Worm (Caenorhabditis elegans) whole organism, young adult: Measurements from ENCODE around the gene R09D1.13.

Source experiments
- B0019.2 ChIP-seq: fragments of 200-800 bp; sonication (Bioruptor generic); conservative IDR thresholded peaks from 2 replicates; pipeline ENCODE4 v1.3.6; 2022; ENCODE audit warnings: missing genetic modification reagents, missing genetic modification characterization, missing compliant biosample characterization
- B0035.1 ChIP-seq: sonication (generic microtip); optimal IDR thresholded peaks from 2 replicates; lab custom pipeline; 2016; ENCODE audit warnings: missing genetic modification characterization, mild to moderate bottlenecking, missing compliant biosample characterization, missing genotype, missing genetic modification reagents
- B0336.3 ChIP-seq: fragments of 200-800 bp; sonication (Bioruptor generic); IDR thresholded peaks from 2 replicates; pipeline ENCODE4 v1.3.6; 2022; ENCODE audit warnings: missing genetic modification characterization, missing compliant biosample characterization
- C17E4.6 ChIP-seq: fragments of 200-800 bp; sonication (Bioruptor generic); IDR thresholded peaks from 2 replicates; pipeline ENCODE4 v1.3.6; 2022; ENCODE audit warnings: missing genetic modification reagents, missing genetic modification characterization, missing compliant biosample characterization
- F52B5.7 ChIP-seq: sonication (generic microtip); optimal IDR thresholded peaks from 2 replicates; lab custom pipeline; 2016; ENCODE audit warnings: mild to moderate bottlenecking, missing genetic modification characterization, missing compliant biosample characterization
- F57C9.4 ChIP-seq: sonication (generic microtip); optimal IDR thresholded peaks from 2 replicates; lab custom pipeline; 2017; ENCODE audit warnings: mild to moderate bottlenecking, missing genetic modification characterization, missing compliant biosample characterization
- K11D2.4 ChIP-seq: fragments of 200-800 bp; sonication (Bioruptor generic); IDR thresholded peaks from 2 replicates; pipeline ENCODE4 v1.3.6; 2022; ENCODE audit warnings: missing genetic modification reagents, missing genetic modification characterization, missing compliant biosample characterization
- Y56A3A.18 ChIP-seq: fragments of 200-800 bp; sonication (Bioruptor generic); IDR thresholded peaks from 2 replicates; pipeline ENCODE4 v1.3.6; 2022; ENCODE audit warnings: missing genetic modification reagents, missing genetic modification characterization, missing compliant biosample characterization
- ama-1 ChIP-seq, 3 experiments: fragments of 150-350 bp in 1 of 3; sonication (generic microtip) in 2 of 3; optimal IDR thresholded peaks; 2 replicates each; lab custom pipeline; 2014 to 2018; ENCODE audit warnings: missing biosample characterization in 2 of 3, missing genetic modification characterization in 2 of 3, missing genetic modification reagents in 2 of 3
- attf-6 ChIP-seq: fragments of 200-800 bp; sonication (Bioruptor generic); IDR thresholded peaks from 2 replicates; pipeline ENCODE4 v1.3.6; 2022; ENCODE audit warnings: missing genetic modification reagents, missing genetic modification characterization, missing compliant biosample characterization
- bed-1 ChIP-seq: fragments of 200-800 bp; sonication (Bioruptor generic); IDR thresholded peaks from 2 replicates; pipeline ENCODE4 v1.3.6; 2022; ENCODE audit warnings: missing genetic modification reagents, missing genetic modification characterization, missing compliant biosample characterization
- cebp-1 ChIP-seq, 2 experiments: fragments of 200-800 bp in 1 of 2; sonication (Bioruptor generic) in 1 of 2; sonication (generic microtip) in 1 of 2; IDR thresholded peaks in 1 of 2; optimal IDR thresholded peaks in 1 of 2; 2 replicates each; pipeline versions ENCODE4 v1.3.6 to Lab custom; 2017 to 2022; ENCODE audit warnings: missing compliant biosample characterization in 2 of 2, missing genetic modification characterization in 2 of 2, mild to moderate bottlenecking in 1 of 2, missing genetic modification reagents in 1 of 2, moderate library complexity in 1 of 2
- cebp-2 ChIP-seq: fragments of 200-800 bp; sonication (Bioruptor generic); IDR thresholded peaks from 2 replicates; pipeline ENCODE4 v1.3.6; 2022; ENCODE audit warnings: missing genetic modification characterization, missing compliant biosample characterization
- ceh-100 ChIP-seq: fragments of 200-800 bp; sonication (Bioruptor generic); IDR thresholded peaks from 2 replicates; pipeline ENCODE4 v1.3.6; 2022; ENCODE audit warnings: missing genetic modification reagents, missing genetic modification characterization, missing compliant biosample characterization
- ceh-40 ChIP-seq: fragments of 200-800 bp; sonication (Bioruptor generic); IDR thresholded peaks from 2 replicates; pipeline ENCODE4 v1.3.6; 2022; ENCODE audit warnings: missing genetic modification characterization, missing compliant biosample characterization
- ceh-79 ChIP-seq: sonication (generic microtip); optimal IDR thresholded peaks from 2 replicates; lab custom pipeline; 2017; ENCODE audit warnings: mild to moderate bottlenecking, missing genetic modification characterization, missing compliant biosample characterization
- ceh-91 ChIP-seq: fragments of 200-800 bp; sonication (Bioruptor generic); IDR thresholded peaks from 2 replicates; pipeline ENCODE4 v1.3.6; 2022; ENCODE audit warnings: missing genetic modification reagents, missing genetic modification characterization, missing compliant biosample characterization
- dpl-1 ChIP-seq: fragments of 150-350 bp; optimal IDR thresholded peaks from 2 replicates; lab custom pipeline; 2014; ENCODE audit warnings: missing biosample characterization, missing genetic modification reagents, missing genetic modification characterization
- ets-4 ChIP-seq: fragments of 200-800 bp; sonication (Bioruptor generic); optimal IDR thresholded peaks from 2 replicates; lab custom pipeline; 2018; ENCODE audit warnings: mild to moderate bottlenecking, missing genetic modification characterization, missing compliant biosample characterization
- fkh-3 ChIP-seq: sonication (generic microtip); optimal IDR thresholded peaks from 2 replicates; lab custom pipeline; 2016; ENCODE audit warnings: mild to moderate bottlenecking, missing genetic modification characterization, missing compliant biosample characterization
- lin-54 ChIP-seq: fragments of 200-800 bp; sonication (Bioruptor generic); optimal IDR thresholded peaks from 2 replicates; lab custom pipeline; 2018; ENCODE audit warnings: mild to moderate bottlenecking, missing genetic modification characterization, missing compliant biosample characterization
- lir-1 ChIP-seq: fragments of 200-800 bp; sonication (Bioruptor generic); conservative IDR thresholded peaks from 2 replicates; pipeline ENCODE4 v1.3.6; 2022; ENCODE audit warnings: missing genetic modification reagents, missing genetic modification characterization, missing compliant biosample characterization
- madf-10 ChIP-seq: sonication (generic microtip); optimal IDR thresholded peaks from 2 replicates; lab custom pipeline; 2016; ENCODE audit warnings: mild to moderate bottlenecking, missing genetic modification characterization, missing compliant biosample characterization
- mxl-1 ChIP-seq: sonication (generic microtip); optimal IDR thresholded peaks from 2 replicates; lab custom pipeline; 2016; ENCODE audit warnings: missing genetic modification characterization, missing compliant biosample characterization
- nfya-2 ChIP-seq: fragments of 200-800 bp; sonication (Bioruptor generic); IDR thresholded peaks from 2 replicates; pipeline ENCODE4 v1.3.6; 2022; ENCODE audit warnings: missing genetic modification reagents, missing genetic modification characterization, missing compliant biosample characterization
- nhr-120 ChIP-seq: fragments of 200-800 bp; sonication (Bioruptor generic); IDR thresholded peaks from 2 replicates; pipeline ENCODE4 v1.3.6; 2022; ENCODE audit warnings: missing genetic modification characterization, missing compliant biosample characterization
- nhr-179 ChIP-seq: sonication (generic microtip); optimal IDR thresholded peaks from 2 replicates; lab custom pipeline; 2016; ENCODE audit warnings: mild to moderate bottlenecking, missing genetic modification characterization, missing compliant biosample characterization
- nhr-27 ChIP-seq: fragments of 200-800 bp; sonication (Bioruptor generic); optimal IDR thresholded peaks from 2 replicates; lab custom pipeline; 2018; ENCODE audit warnings: mild to moderate bottlenecking, missing genetic modification characterization, moderate library complexity, missing compliant biosample characterization
- nhr-80 ChIP-seq: sonication (generic microtip); optimal IDR thresholded peaks from 2 replicates; lab custom pipeline; 2016; ENCODE audit warnings: missing genetic modification characterization, missing compliant biosample characterization
- nhr-90 ChIP-seq: sonication (generic microtip); optimal IDR thresholded peaks from 2 replicates; lab custom pipeline; 2016; ENCODE audit warnings: missing genotype, mild to moderate bottlenecking, missing genetic modification characterization, missing compliant biosample characterization
- pha-4 ChIP-seq: fragments of 150-350 bp; sonication (generic microtip); optimal IDR thresholded peaks from 2 replicates; lab custom pipeline; 2014; ENCODE audit warnings: missing biosample characterization, missing genetic modification reagents, missing genetic modification characterization
- rcor-1 ChIP-seq: fragments of 200-800 bp; sonication (Bioruptor generic); IDR thresholded peaks from 2 replicates; pipeline ENCODE4 v1.3.6; 2022; ENCODE audit warnings: missing genetic modification reagents, missing genetic modification characterization, missing compliant biosample characterization
- sdz-38 ChIP-seq: sonication (generic microtip); optimal IDR thresholded peaks from 2 replicates; lab custom pipeline; 2016; ENCODE audit warnings: missing genotype, missing genetic modification characterization, missing compliant biosample characterization
- snpc-1.1 ChIP-seq: sonication (generic microtip); optimal IDR thresholded peaks from 2 replicates; lab custom pipeline; 2017; ENCODE audit warnings: missing genetic modification characterization, mild to moderate bottlenecking, missing compliant biosample characterization, antibody characterized with exemption, moderate library complexity, missing genotype, missing genetic modification reagents; ENCODE audit not compliant: insufficient read depth
- sptf-2 ChIP-seq: fragments of 200-800 bp; sonication (Bioruptor generic); optimal IDR thresholded peaks from 2 replicates; lab custom pipeline; 2018; ENCODE audit warnings: mild to moderate bottlenecking, missing genetic modification characterization, missing compliant biosample characterization
- tbp1 ChIP-seq: fragments of 200-800 bp; sonication (Bioruptor generic); optimal IDR thresholded peaks from 2 replicates; lab custom pipeline; 2018; ENCODE audit warnings: mild to moderate bottlenecking, missing genetic modification characterization, missing compliant biosample characterization
- tbx-9 ChIP-seq: sonication (generic microtip); optimal IDR thresholded peaks from 2 replicates; lab custom pipeline; 2016; ENCODE audit warnings: borderline replicate concordance, missing genetic modification characterization, inconsistent platforms, missing compliant biosample characterization
- unc-62 ChIP-seq: fragments of 150-350 bp; optimal IDR thresholded peaks from 2 replicates; lab custom pipeline; 2014; ENCODE audit warnings: missing biosample characterization, missing genetic modification reagents, missing genetic modification characterization
- xnd-1 ChIP-seq: sonication (generic microtip); optimal IDR thresholded peaks from 2 replicates; lab custom pipeline; 2016; ENCODE audit warnings: missing genotype, missing genetic modification reagents, missing genetic modification characterization, missing compliant biosample characterization
- zfh-2 ChIP-seq: fragments of 200-800 bp; sonication (Bioruptor generic); conservative IDR thresholded peaks from 2 replicates; pipeline ENCODE4 v1.3.6; 2022; ENCODE audit warnings: missing genetic modification reagents, missing genetic modification characterization, missing compliant biosample characterization
- ztf-18 ChIP-seq: sonication (generic microtip); optimal IDR thresholded peaks from 2 replicates; lab custom pipeline; 2016; ENCODE audit warnings: missing genotype, mild to moderate bottlenecking, missing genetic modification characterization, missing compliant biosample characterization
- ztf-22 ChIP-seq: fragments of 200-800 bp; sonication (Bioruptor generic); optimal IDR thresholded peaks from 2 replicates; lab custom pipeline; 2018; ENCODE audit warnings: mild to moderate bottlenecking, missing genetic modification characterization, moderate library complexity, missing compliant biosample characterization
- ztf-25 ChIP-seq: fragments of 200-800 bp; sonication (Bioruptor generic); IDR thresholded peaks from 2 replicates; pipeline ENCODE4 v1.3.6; 2022; ENCODE audit warnings: missing genetic modification reagents, missing genetic modification characterization, missing compliant biosample characterization
- ztf-28 ChIP-seq: fragments of 200-800 bp; sonication (Bioruptor generic); IDR thresholded peaks from 2 replicates; pipeline ENCODE4 v1.3.6; 2022; ENCODE audit warnings: missing genetic modification reagents, missing genetic modification characterization, missing compliant biosample characterization
- ztf-3 ChIP-seq: fragments of 200-800 bp; sonication (Bioruptor generic); optimal IDR thresholded peaks from 2 replicates; lab custom pipeline; 2018; ENCODE audit warnings: mild to moderate bottlenecking, missing genetic modification characterization, missing compliant biosample characterization

The R09D1.13 gene

DNA sequence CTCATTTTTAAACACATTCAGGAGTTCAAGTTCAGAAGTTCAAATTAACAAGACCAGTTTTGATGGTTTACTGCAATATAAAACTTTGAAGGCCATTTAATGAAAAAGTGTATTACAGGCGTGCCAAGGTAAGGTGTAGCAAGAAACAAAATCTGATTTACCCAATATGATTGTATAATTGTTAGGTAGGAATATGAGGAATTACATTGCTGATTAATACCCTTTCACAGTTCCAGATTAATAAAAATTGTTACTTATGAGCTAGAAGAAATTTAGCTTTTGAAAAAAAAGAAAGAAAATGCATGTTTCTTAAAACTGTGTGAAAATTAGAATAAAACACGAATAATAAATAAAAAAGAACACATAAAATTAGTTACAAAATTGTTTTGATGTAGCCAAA is 11.7 kb downstream of the R09D1.13 start, which contains the start of gene kin-15:
Gene kin-15, minus strand, starts transcription at position 101 of the 400 bp plus-strand sequence.
- TF ChIP-seq xnd-1 (tag; lab: Kevin White, UChicago) (no peak), mxl-1 (tag; lab: Kevin White, UChicago) (no peak), ceh-100 (GFP tag; lab: Robert Waterston, UW) (no peak), nhr-80 (tag; lab: Kevin White, UChicago) (no peak), F57C9.4 (tag; lab: Kevin White, UChicago) (no peak), unc-62 (GFP tag; lab: Kevin White, UChicago) (no peak), B0019.2 (GFP tag; lab: Robert Waterston, UW) (no peak), fkh-3 (tag; lab: Kevin White, UChicago) (no peak), C17E4.6 (GFP tag; lab: Robert Waterston, UW) (no peak), cebp-2 (no peak), ceh-79 (tag; lab: Kevin White, UChicago) (no peak), ets-4 (GFP tag; lab: Kevin White, UChicago) (no peak), dpl-1 (GFP tag; lab: Kevin White, UChicago) (no peak), rcor-1 (GFP tag; lab: Robert Waterston, UW) (no peak), ztf-18 (no peak), nhr-27 (no peak), B0035.1 (tag; lab: Kevin White, UChicago) (no peak)

DNA sequence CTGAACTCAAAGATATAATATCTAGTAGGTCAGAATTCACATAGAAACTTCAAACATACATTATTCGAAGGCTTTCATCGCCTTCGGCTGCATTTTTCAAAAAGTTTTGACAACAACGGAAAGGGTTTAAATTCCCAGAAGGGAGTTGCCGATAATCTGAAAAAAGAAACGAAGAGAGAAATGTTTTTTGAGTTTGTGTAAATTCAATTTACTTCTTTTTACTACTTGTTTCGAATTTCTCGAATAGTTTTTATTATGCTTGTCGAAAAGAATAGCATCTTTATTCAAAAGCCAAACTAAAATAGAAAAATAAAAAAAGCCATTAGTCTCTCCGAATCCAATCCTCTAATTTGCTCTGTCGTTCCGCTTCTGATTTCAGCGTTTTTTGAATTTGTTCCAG is 14.1 kb downstream of the R09D1.13 start:
- TF ChIP-seq tbx-9 (tag; lab: Kevin White, UChicago) (no peak), ztf-28 (GFP tag; lab: Robert Waterston, UW) (no peak), ceh-100 (GFP tag; lab: Robert Waterston, UW) (no peak), zfh-2 (GFP tag; lab: Robert Waterston, UW) (no peak), ama-1 (optimal IDR thresholded peaks at IDR 0.05; lab: Kevin White, UChicago) (no peak), ama-1 (GFP tag; optimal IDR thresholded peaks at IDR 0.05; lab: Kevin White, UChicago) (no peak), ztf-22 (no peak), ceh-40 (GFP tag; lab: Robert Waterston, UW) (no peak), sptf-2 (GFP tag; lab: Kevin White, UChicago) (no peak), lin-54 (GFP tag; lab: Kevin White, UChicago) (no peak), pha-4 (tag; lab: Kevin White, UChicago) (no peak), cebp-1 (GFP tag; IDR thresholded peaks at IDR 0.05; lab: Robert Waterston, UW) (no peak), cebp-1 (tag; optimal IDR thresholded peaks at IDR 0.05; lab: Kevin White, UChicago) (no peak), snpc-1.1 (tag; lab: Kevin White, UChicago) (no peak), lir-1 (GFP tag; lab: Robert Waterston, UW) (no peak), F52B5.7 (tag; lab: Kevin White, UChicago) (no peak), B0336.3 (no peak), nfya-2 (no peak), nhr-120 (GFP tag; lab: Robert Waterston, UW) (no peak), K11D2.4 (no peak), nhr-90 (no peak)

DNA sequence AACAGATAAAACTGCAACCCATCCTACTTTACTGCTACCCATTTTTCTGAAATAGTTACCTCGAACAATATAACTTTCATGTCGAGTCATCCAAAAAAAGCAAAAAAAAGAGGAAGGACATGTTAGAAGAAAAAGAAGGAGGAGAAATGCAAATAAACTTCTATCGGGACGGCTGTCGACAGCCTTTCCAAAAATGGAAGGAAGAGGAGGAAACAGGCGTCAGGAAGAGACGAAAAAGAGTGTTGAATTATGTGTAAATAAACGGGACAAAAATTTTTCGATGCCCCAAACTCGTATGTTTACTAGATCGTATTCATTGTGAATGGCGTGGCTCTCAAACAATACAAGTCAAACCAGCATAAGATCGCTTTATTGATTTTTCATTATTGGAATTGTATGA is 17.6 kb downstream of the R09D1.13 start, which contains the start of gene M176.5:
Gene M176.5, minus strand, starts transcription at position 101 of the 400 bp plus-strand sequence.
- no peak for TF ChIP-seq C17E4.6 (GFP tag; lab: Robert Waterston, UW)
- no peak for TF ChIP-seq madf-10 (tag; lab: Kevin White, UChicago)
- TF ChIP-seq Y56A3A.18 (GFP tag; lab: Robert Waterston, UW), result no peak
- TF ChIP-seq ceh-91, result no peak
- no peak for TF ChIP-seq unc-62 (GFP tag; lab: Kevin White, UChicago)
- TF ChIP-seq ztf-28 (GFP tag; lab: Robert Waterston, UW), result no peak
- no peak for TF ChIP-seq bed-1 (GFP tag; lab: Robert Waterston, UW)
- TF ChIP-seq B0336.3, result no peak
- no peak for TF ChIP-seq ztf-25
- no peak for TF ChIP-seq ztf-3 (GFP tag; lab: Kevin White, UChicago)
- TF ChIP-seq sdz-38 (tag; lab: Kevin White, UChicago), result no peak
- TF ChIP-seq F57C9.4 (tag; lab: Kevin White, UChicago), result no peak
- no peak for TF ChIP-seq tbp1 (GFP tag; lab: Kevin White, UChicago)
- no peak for TF ChIP-seq nhr-179 (tag; lab: Kevin White, UChicago)
- no peak for TF ChIP-seq attf-6 (GFP tag; lab: Robert Waterston, UW)
